Fruit fly (Drosophila melanogaster) whole organism, pupa: ENCODE results near the gene Lsd-1.

ENCODE experiments used
- CG32121 ChIP-seq: fragments of 200-800 bp; sonication (Bioruptor generic); IDR thresholded peaks from 2 replicates; pipeline ENCODE4 v1.3.6; 2022; ENCODE audit warnings: missing biosample characterization, missing genetic modification characterization
- Snoo ChIP-seq: fragments of 200-800 bp; sonication (Bioruptor generic); optimal IDR thresholded peaks from 3 replicates; lab custom pipeline; 2017; ENCODE audit warnings: missing biosample characterization, mild to moderate bottlenecking, missing genetic modification characterization, inconsistent platforms

DNA sequence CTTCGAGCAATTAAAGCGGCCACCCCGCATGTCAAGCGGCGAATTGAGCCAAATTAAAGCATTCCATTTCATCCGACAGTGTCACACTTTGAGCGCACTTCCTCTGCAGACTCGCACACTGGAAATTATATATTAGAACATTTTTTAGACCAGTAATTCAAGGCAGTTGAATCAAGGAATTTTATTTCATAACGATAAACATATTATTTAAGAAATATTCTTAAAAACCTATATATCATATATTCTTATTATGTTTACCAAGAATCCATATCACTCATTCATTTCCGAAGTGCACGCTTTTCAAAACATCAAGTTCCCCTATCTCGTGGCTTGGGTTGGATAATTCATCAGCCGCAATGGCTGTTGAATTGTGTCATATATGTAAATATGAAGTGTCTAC, 27.8 kb downstream of the Lsd-1 start:
- TF ChIP-seq Snoo (tag; lab: Kevin White, UChicago) (no peak), CG32121 (peak; percentile 51; the same call in 1 of the 2 replicates)
